Worm (Caenorhabditis elegans): ENCODE results near the gene B0464.6.

The B0464.6 gene

DNA sequence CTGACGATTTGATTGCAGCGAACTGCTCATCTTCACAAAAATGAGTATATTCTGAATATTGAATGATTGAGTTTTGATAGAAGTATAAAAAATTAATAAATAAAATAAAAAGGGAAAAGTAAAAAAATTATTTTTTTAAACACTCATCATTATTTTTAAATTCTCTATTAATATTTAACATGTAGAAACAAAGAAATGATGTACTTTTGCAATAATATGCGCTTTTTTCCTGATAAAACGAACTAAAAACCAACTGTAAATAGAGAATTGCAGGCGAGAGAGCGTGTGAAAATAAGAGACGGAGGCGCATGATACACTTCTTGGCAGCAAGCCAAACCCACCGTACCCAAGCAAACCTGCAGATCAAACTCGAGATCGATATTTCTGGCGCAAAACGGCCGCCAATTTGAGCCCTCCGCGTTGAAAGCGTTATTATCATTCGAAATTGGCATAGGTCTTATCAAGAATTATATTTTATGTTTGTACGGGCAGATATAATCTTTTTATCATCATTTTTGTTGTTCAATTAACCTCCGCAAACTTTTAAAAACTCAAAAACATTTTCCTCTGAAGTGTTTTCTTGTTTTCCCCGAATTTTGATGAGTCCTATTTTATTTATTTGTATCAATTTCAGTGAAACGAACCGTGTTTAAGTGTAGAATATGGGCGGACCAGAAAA, 9.6 kb downstream of the B0464.6 start, which contains the start of the genes rheb-1 and spk-1 (continued):
- TF ChIP-seq nhr-77 (tag; optimal IDR thresholded peaks at IDR 0.05) (no peak), tbx-2 (tag; optimal IDR thresholded peaks at IDR 0.05) (peak; percentile 66), aly-2 (tag; optimal IDR thresholded peaks at IDR 0.05) (no peak), nhr-12 (tag; optimal IDR thresholded peaks at IDR 0.05) (no peak), egl-27 (tag; optimal IDR thresholded peaks at IDR 0.05) (peak; percentile 62), lin-15B (tag; optimal IDR thresholded peaks at IDR 0.05) (peak; percentile 86), ZK546.5 (tag; optimal IDR thresholded peaks at IDR 0.05) (peak; percentile 90), snpc-4 (tag; optimal IDR thresholded peaks at IDR 0.05) (peak; percentile 92), fkh-2 (tag; optimal IDR thresholded peaks at IDR 0.05) (no peak), nhr-11 (tag; optimal IDR thresholded peaks at IDR 0.05) (peak; percentile 17), elt-1 (tag; optimal IDR thresholded peaks at IDR 0.05) (peak; percentile 36), elt-2 (tag; optimal IDR thresholded peaks at IDR 0.05) (peak; percentile 98)

ce11 chrIII:9454730-9455129, 11.0 kb downstream of the B0464.6 start:
- TF ChIP-seq nhr-23 (tag; optimal IDR thresholded peaks at IDR 0.05) (peak; percentile 40), nhr-43 (tag; optimal IDR thresholded peaks at IDR 0.05; ENCODE audit: poor library complexity, severe bottlenecking) (peak; percentile 17), unc-39 (tag; optimal IDR thresholded peaks at IDR 0.05) (no peak), unc-62 (GFP tag; optimal IDR thresholded peaks at IDR 0.05) (no peak)

DNA sequence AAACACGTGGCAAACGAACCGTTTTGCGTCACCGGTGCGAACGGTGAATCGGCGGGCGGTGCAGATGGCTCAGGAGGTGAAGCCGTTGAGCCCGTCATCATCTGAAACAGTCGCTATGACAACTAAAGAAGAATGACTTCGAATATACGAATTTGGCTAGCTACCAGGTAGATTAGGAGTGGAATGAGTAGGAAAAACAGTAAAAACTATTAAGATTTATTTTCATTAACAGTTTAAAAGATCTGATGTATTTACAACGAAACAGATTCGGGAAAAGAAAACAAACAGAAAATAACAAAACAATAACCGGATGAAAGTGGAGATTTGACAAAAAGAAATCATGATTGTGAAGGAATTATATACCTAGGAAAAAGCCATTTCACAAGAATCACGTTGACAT, 11.8 kb downstream of the B0464.6 start, which contains the start of gene F54C8.7:
Gene F54C8.7, minus strand, starts transcription at position 101 of the 400 bp plus-strand sequence.
- TF ChIP-seq nhr-237 (tag; optimal IDR thresholded peaks at IDR 0.05) (no peak), nhr-11 (tag; optimal IDR thresholded peaks at IDR 0.05) (no peak), unc-62 (GFP tag; optimal IDR thresholded peaks at IDR 0.05) (no peak), unc-39 (tag; optimal IDR thresholded peaks at IDR 0.05) (no peak), mdl-1 (tag; optimal IDR thresholded peaks at IDR 0.05) (no peak), jun-1 (tag; optimal IDR thresholded peaks at IDR 0.05) (no peak), aly-2 (tag; optimal IDR thresholded peaks at IDR 0.05) (no peak), elt-3 (tag; optimal IDR thresholded peaks at IDR 0.05) (no peak), ceh-82 (tag; optimal IDR thresholded peaks at IDR 0.05) (no peak), elt-2 (tag; optimal IDR thresholded peaks at IDR 0.05) (no peak), daf-12 (tag; optimal IDR thresholded peaks at IDR 0.05) (no peak), ama-1 (optimal IDR thresholded peaks at IDR 0.05) (no peak), nhr-25 (tag; optimal IDR thresholded peaks at IDR 0.05) (no peak), lsy-12 (tag; optimal IDR thresholded peaks at IDR 0.05) (no peak), egl-5 (tag; optimal IDR thresholded peaks at IDR 0.05) (no peak), ceh-28 (tag; optimal IDR thresholded peaks at IDR 0.05) (no peak), nhr-76 (tag; optimal IDR thresholded peaks at IDR 0.05) (no peak), nfya-1 (tag; optimal IDR thresholded peaks at IDR 0.05; ENCODE audit: insufficient read depth) (no peak), nhr-67 (tag; optimal IDR thresholded peaks at IDR 0.05) (no peak), snpc-4 (tag; optimal IDR thresholded peaks at IDR 0.05) (no peak)

DNA sequence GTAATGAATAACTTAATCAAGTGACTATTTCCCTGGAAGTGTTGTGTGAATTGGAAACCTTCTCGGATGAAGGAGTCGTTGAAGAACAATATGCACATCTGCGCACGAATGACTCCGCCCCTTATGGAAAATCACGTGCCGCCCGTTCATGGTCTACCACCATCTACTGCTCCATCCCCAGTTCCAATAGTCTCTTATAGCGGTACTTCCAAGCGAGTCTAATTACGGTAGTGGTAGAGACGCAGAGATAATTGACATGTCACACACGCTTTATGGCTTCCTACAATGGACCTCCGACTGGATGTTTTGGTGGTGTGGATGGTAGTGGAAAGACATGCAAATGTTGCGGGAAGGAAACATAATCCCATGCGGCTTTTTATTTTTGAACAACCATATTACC, 14.8 kb downstream of the B0464.6 start:
- TF ChIP-seq lin-39 (tag; optimal IDR thresholded peaks at IDR 0.05) (peak; percentile 80), nfya-1 (tag; optimal IDR thresholded peaks at IDR 0.05; ENCODE audit: insufficient read depth) (peak; percentile 24), pha-4 (tag; optimal IDR thresholded peaks at IDR 0.05) (no peak), pqm-1 (tag; optimal IDR thresholded peaks at IDR 0.05) (peak; percentile 39), egl-5 (tag; optimal IDR thresholded peaks at IDR 0.05) (peak; percentile 6), nhr-23 (tag; optimal IDR thresholded peaks at IDR 0.05) (peak; percentile 14)

DNA sequence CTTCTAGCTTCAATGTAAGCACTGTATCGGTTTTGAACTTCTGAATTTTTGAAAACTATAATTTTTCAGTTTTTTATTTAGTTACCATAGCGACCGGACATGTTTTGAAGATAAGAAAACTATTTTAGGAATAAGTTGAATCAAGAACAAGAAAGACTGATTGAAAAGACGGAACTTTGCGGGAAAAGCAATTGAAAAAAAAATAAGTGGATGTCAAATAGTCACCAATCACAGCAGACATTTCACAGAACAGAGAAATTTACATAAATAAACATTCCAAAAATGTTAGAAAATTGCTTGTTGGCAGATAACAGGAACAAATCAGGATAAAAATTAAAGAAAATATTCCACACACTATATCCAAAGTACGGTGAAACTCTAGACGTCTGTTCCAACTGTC, 15.9 kb downstream of the B0464.6 start, which contains the start of gene F54C8.6:
Gene F54C8.6, minus strand, starts transcription at position 101 of the 400 bp plus-strand sequence.
- TF ChIP-seq R02D3.7 (tag; optimal IDR thresholded peaks at IDR 0.05) (no peak), ceh-9 (tag; optimal IDR thresholded peaks at IDR 0.05) (no peak), nhr-25 (tag; optimal IDR thresholded peaks at IDR 0.05) (no peak), aly-2 (tag; optimal IDR thresholded peaks at IDR 0.05) (no peak), skn-1 (tag; optimal IDR thresholded peaks at IDR 0.05) (no peak), ceh-16 (tag; optimal IDR thresholded peaks at IDR 0.05) (no peak), unc-62 (GFP tag; optimal IDR thresholded peaks at IDR 0.05) (no peak), fos-1 (tag; optimal IDR thresholded peaks at IDR 0.05) (no peak), pqm-1 (tag; optimal IDR thresholded peaks at IDR 0.05) (no peak)
